Fruit fly (Drosophila melanogaster) whole organism, embryonic: ENCODE data around the gene mad2.

Source experiments
- Ada2b ChIP-seq: fragments of 200-800 bp; sonication (Bioruptor generic); IDR thresholded peaks from 2 replicates; pipeline ENCODE4 v1.3.6; 2022; ENCODE audit warnings: missing biosample characterization, missing genetic modification characterization
- BtbVII ChIP-seq: fragments of 200-800 bp; sonication (Bioruptor generic); optimal IDR thresholded peaks from 3 replicates; lab custom pipeline; 2017; ENCODE audit warnings: missing biosample characterization, mild to moderate bottlenecking, missing genetic modification characterization
- C15 ChIP-seq: fragments of 200-800 bp; sonication (Bioruptor generic); IDR thresholded peaks from 3 replicates; pipeline ENCODE4 v1.3.6; 2022; ENCODE audit warnings: missing biosample characterization, missing genetic modification characterization
- CG1024 ChIP-seq: fragments of 200-800 bp; sonication (Bioruptor generic); IDR thresholded peaks from 2 replicates; pipeline ENCODE4 v1.3.6; 2022; ENCODE audit warnings: missing biosample characterization, missing genetic modification characterization
- CG11247 ChIP-seq: fragments of 200-800 bp; sonication (Bioruptor generic); IDR thresholded peaks from 2 replicates; pipeline ENCODE4 v1.3.6; 2022; ENCODE audit warnings: missing biosample characterization, missing genetic modification characterization
- CG11723 ChIP-seq: fragments of 200-800 bp; sonication (Bioruptor generic); optimal IDR thresholded peaks from 2 replicates; lab custom pipeline; 2017; ENCODE audit warnings: missing biosample characterization, mild to moderate bottlenecking, missing genetic modification characterization
- CG1233 ChIP-seq: fragments of 200-800 bp; sonication (Bioruptor generic); optimal IDR thresholded peaks from 4 replicates; lab custom pipeline; 2018; ENCODE audit warnings: missing biosample characterization, mild to moderate bottlenecking, missing genetic modification characterization
- CG15479 ChIP-seq: fragments of 200-800 bp; sonication (Bioruptor generic); optimal IDR thresholded peaks from 3 replicates; lab custom pipeline; 2019; ENCODE audit warnings: missing biosample characterization, mild to moderate bottlenecking, missing genetic modification characterization, moderate library complexity
- CG1647 ChIP-seq: fragments of 200-800 bp; sonication (Bioruptor generic); optimal IDR thresholded peaks from 3 replicates; lab custom pipeline; 2016; ENCODE audit warnings: missing biosample characterization, missing genetic modification characterization
- CG16815 ChIP-seq: fragments of 200-800 bp; sonication (Bioruptor generic); optimal IDR thresholded peaks from 3 replicates; lab custom pipeline; 2017; ENCODE audit warnings: missing biosample characterization, mild to moderate bottlenecking, missing genetic modification characterization
- CG16863 ChIP-seq: fragments of 200-800 bp; sonication (Bioruptor generic); optimal IDR thresholded peaks from 3 replicates; lab custom pipeline; 2016; ENCODE audit warnings: missing biosample characterization, missing genetic modification characterization
- CG17328 ChIP-seq: fragments of 200-800 bp; sonication (Bioruptor generic); IDR thresholded peaks from 2 replicates; pipeline ENCODE4 v1.3.6; 2022; ENCODE audit warnings: missing biosample characterization, missing genetic modification characterization
- CG17359 ChIP-seq: fragments of 200-800 bp; sonication (Bioruptor generic); optimal IDR thresholded peaks from 3 replicates; lab custom pipeline; 2018; ENCODE audit warnings: missing biosample characterization, mild to moderate bottlenecking, missing genetic modification characterization, moderate library complexity
- CG17385 ChIP-seq: fragments of 200-800 bp; sonication (Bioruptor generic); optimal IDR thresholded peaks from 3 replicates; lab custom pipeline; 2018; ENCODE audit warnings: missing biosample characterization, mild to moderate bottlenecking, missing genetic modification characterization
- CG3065 ChIP-seq: fragments of 200-800 bp; sonication (Bioruptor generic); optimal IDR thresholded peaks from 2 replicates; lab custom pipeline; 2016; ENCODE audit warnings: missing biosample characterization, missing genetic modification characterization
- CG34422 ChIP-seq: fragments of 200-800 bp; sonication (Bioruptor generic); IDR thresholded peaks from 3 replicates; pipeline ENCODE4 v1.3.6; 2022; ENCODE audit warnings: missing biosample characterization, missing genetic modification characterization
- CG4854 ChIP-seq: fragments of 200-800 bp; sonication (Bioruptor generic); optimal IDR thresholded peaks from 2 replicates; lab custom pipeline; 2016; ENCODE audit warnings: missing biosample characterization, missing genetic modification characterization, inconsistent platforms
- CG6813 ChIP-seq: fragments of 200-800 bp; sonication (Bioruptor generic); optimal IDR thresholded peaks from 2 replicates; lab custom pipeline; 2017; ENCODE audit warnings: missing biosample characterization, missing genetic modification characterization, mild to moderate bottlenecking, moderate library complexity, missing genetic modification reagents
- CG9215 ChIP-seq: fragments of 200-800 bp; sonication (Bioruptor generic); IDR thresholded peaks from 2 replicates; pipeline ENCODE4 v1.3.6; 2022; ENCODE audit warnings: missing biosample characterization, missing genetic modification characterization
- D ChIP-seq, 2 experiments: fragments of 200-800 bp in 1 of 2; fragments of >200 bp in 1 of 2; sonication (Bioruptor generic) in 1 of 2; optimal IDR thresholded peaks; 2 replicates in 1 of 2; 3 replicates in 1 of 2; lab custom pipeline; 2017; ENCODE audit warnings: mild to moderate bottlenecking in 1 of 2, missing biosample characterization in 1 of 2, missing genetic modification characterization in 1 of 2, missing genetic modification reagents in 1 of 2
- Deaf1 ChIP-seq: fragments of 200-800 bp; optimal IDR thresholded peaks from 3 replicates; lab custom pipeline; 2019; ENCODE audit warnings: missing biosample characterization, mild to moderate bottlenecking, missing genetic modification characterization, moderate library complexity
- Dfd ChIP-seq, 2 experiments: fragments of >200 bp; optimal IDR thresholded peaks; 2 replicates each; lab custom pipeline; 2017; ENCODE audit warnings: missing biosample characterization in 2 of 2, missing genetic modification characterization in 2 of 2
- E2f2 ChIP-seq: fragments of 200-800 bp; sonication (Bioruptor generic); IDR thresholded peaks from 2 replicates; pipeline ENCODE4 v1.3.6; 2022; ENCODE audit warnings: missing biosample characterization, missing genetic modification characterization
- Elba2 ChIP-seq: fragments of 200-800 bp; sonication (Bioruptor generic); optimal IDR thresholded peaks from 3 replicates; lab custom pipeline; 2016; ENCODE audit warnings: missing biosample characterization, missing genetic modification characterization
- Ets97D ChIP-seq: fragments of 200-800 bp; sonication (Bioruptor generic); optimal IDR thresholded peaks from 3 replicates; lab custom pipeline; 2016; ENCODE audit warnings: missing biosample characterization, missing genetic modification characterization
- HLH3B ChIP-seq: fragments of 200-800 bp; sonication (Bioruptor generic); IDR thresholded peaks from 2 replicates; pipeline ENCODE4 v1.3.6; 2022; ENCODE audit warnings: missing biosample characterization, missing genetic modification characterization
- HmgD ChIP-seq: fragments of 200-800 bp; sonication (Bioruptor generic); optimal IDR thresholded peaks from 3 replicates; lab custom pipeline; 2016; ENCODE audit warnings: missing biosample characterization, missing genetic modification characterization
- Lhr ChIP-seq: fragments of 200-800 bp; sonication (Bioruptor generic); optimal IDR thresholded peaks from 3 replicates; lab custom pipeline; 2017; ENCODE audit warnings: mild to moderate bottlenecking, missing biosample characterization, missing genetic modification reagents, missing genetic modification characterization
- Mrtf ChIP-seq: fragments of 200-800 bp; sonication (Bioruptor generic); IDR thresholded peaks from 3 replicates; pipeline ENCODE4 v1.3.6; 2022; ENCODE audit warnings: missing biosample characterization, missing genetic modification characterization
- Nf-YB ChIP-seq: fragments of 200-800 bp; sonication (Bioruptor generic); optimal IDR thresholded peaks from 3 replicates; lab custom pipeline; 2019; ENCODE audit warnings: missing biosample characterization, mild to moderate bottlenecking, missing genetic modification characterization, moderate library complexity
- Sin3A ChIP-seq: fragments of >200 bp; optimal IDR thresholded peaks from 2 replicates; lab custom pipeline; 2018
- TFAM ChIP-seq: fragments of 200-800 bp; sonication (Bioruptor generic); optimal IDR thresholded peaks from 2 replicates; lab custom pipeline; 2017; ENCODE audit warnings: missing biosample characterization, missing genetic modification characterization, inconsistent platforms
- Xrp1 ChIP-seq: fragments of 200-800 bp; sonication (Bioruptor generic); IDR thresholded peaks from 2 replicates; pipeline ENCODE4 v1.3.6; 2022; ENCODE audit warnings: missing biosample characterization, missing genetic modification characterization
- az2 ChIP-seq: fragments of 200-800 bp; sonication (Bioruptor generic); optimal IDR thresholded peaks from 3 replicates; lab custom pipeline; 2016; ENCODE audit warnings: missing biosample characterization, missing genetic modification characterization
- cwo ChIP-seq: fragments of 200-800 bp; sonication (Bioruptor generic); optimal IDR thresholded peaks from 3 replicates; lab custom pipeline; 2017; ENCODE audit warnings: missing biosample characterization, missing genetic modification characterization, mild to moderate bottlenecking, moderate library complexity, missing genetic modification reagents
- dati ChIP-seq: fragments of 200-800 bp; sonication (Bioruptor generic); IDR thresholded peaks from 2 replicates; pipeline ENCODE4 v1.3.6; 2022; ENCODE audit warnings: missing biosample characterization, missing genetic modification characterization
- dmrt99B ChIP-seq: fragments of 200-800 bp; sonication (Bioruptor generic); optimal IDR thresholded peaks from 2 replicates; lab custom pipeline; 2018; ENCODE audit warnings: missing biosample characterization, mild to moderate bottlenecking, missing genetic modification characterization, moderate library complexity
- fd102C ChIP-seq: fragments of 200-800 bp; sonication (Bioruptor generic); optimal IDR thresholded peaks from 2 replicates; lab custom pipeline; 2018; ENCODE audit warnings: missing biosample characterization, mild to moderate bottlenecking, missing genetic modification characterization, moderate library complexity
- gfzf ChIP-seq: fragments of 200-800 bp; sonication (Bioruptor generic); optimal IDR thresholded peaks from 2 replicates; lab custom pipeline; 2016; ENCODE audit warnings: missing biosample characterization, mild to moderate bottlenecking, missing genetic modification characterization, moderate library complexity
- grau ChIP-seq: fragments of 200-800 bp; optimal IDR thresholded peaks from 3 replicates; lab custom pipeline; 2019; ENCODE audit warnings: missing biosample characterization, mild to moderate bottlenecking, missing genetic modification characterization, moderate library complexity
- ind ChIP-seq: fragments of 200-800 bp; sonication (Bioruptor generic); optimal IDR thresholded peaks from 3 replicates; lab custom pipeline; 2016; ENCODE audit warnings: missing biosample characterization, missing genetic modification characterization
- jumu ChIP-seq: fragments of 200-800 bp; sonication (Bioruptor generic); optimal IDR thresholded peaks from 3 replicates; lab custom pipeline; 2016; ENCODE audit warnings: missing biosample characterization, missing genetic modification characterization
- lab ChIP-seq: fragments of 200-800 bp; sonication (Bioruptor generic); optimal IDR thresholded peaks from 3 replicates; lab custom pipeline; 2017; ENCODE audit warnings: missing biosample characterization, missing genetic modification characterization, mild to moderate bottlenecking, moderate library complexity, missing genetic modification reagents
- luna ChIP-seq: fragments of 200-800 bp; sonication (Bioruptor generic); optimal IDR thresholded peaks from 2 replicates; lab custom pipeline; 2016; ENCODE audit warnings: missing biosample characterization, missing genetic modification characterization
- mld ChIP-seq: fragments of 200-800 bp; sonication (Bioruptor generic); IDR thresholded peaks from 3 replicates; pipeline ENCODE4 v1.3.6; 2022; ENCODE audit warnings: missing biosample characterization, missing genetic modification characterization; ENCODE audit not compliant: partially characterized antibody
- nmo ChIP-seq: fragments of 200-800 bp; sonication (Bioruptor generic); optimal IDR thresholded peaks from 2 replicates; lab custom pipeline; 2018; ENCODE audit warnings: missing biosample characterization, mild to moderate bottlenecking, missing genetic modification characterization, moderate library complexity
- psq ChIP-seq: fragments of 200-800 bp; sonication (Bioruptor generic); optimal IDR thresholded peaks from 2 replicates; lab custom pipeline; 2017; ENCODE audit warnings: missing biosample characterization, missing genetic modification characterization
- row ChIP-seq: fragments of 200-800 bp; sonication (Bioruptor generic); IDR thresholded peaks from 3 replicates; pipeline ENCODE4 v1.3.6; 2022; ENCODE audit warnings: missing biosample characterization, missing genetic modification characterization
- salm ChIP-seq: fragments of 200-800 bp; sonication (Bioruptor generic); optimal IDR thresholded peaks from 2 replicates; lab custom pipeline; 2018; ENCODE audit warnings: missing biosample characterization, mild to moderate bottlenecking, missing genetic modification characterization
- vnd ChIP-seq: fragments of 200-800 bp; sonication (Bioruptor generic); IDR thresholded peaks from 3 replicates; pipeline ENCODE4 v1.3.6; 2022; ENCODE audit warnings: missing biosample characterization, missing genetic modification characterization; ENCODE audit not compliant: partially characterized antibody
- wdn ChIP-seq: fragments of 200-800 bp; sonication (Bioruptor generic); IDR thresholded peaks from 2 replicates; pipeline ENCODE4 v1.3.6; 2022; ENCODE audit warnings: missing biosample characterization, missing genetic modification characterization
- zfh1 ChIP-seq: fragments of 200-800 bp; sonication (Bioruptor generic); IDR thresholded peaks from 3 replicates; pipeline ENCODE4 v1.3.6; 2022; ENCODE audit warnings: missing biosample characterization, missing genetic modification characterization

The mad2 gene

DNA sequence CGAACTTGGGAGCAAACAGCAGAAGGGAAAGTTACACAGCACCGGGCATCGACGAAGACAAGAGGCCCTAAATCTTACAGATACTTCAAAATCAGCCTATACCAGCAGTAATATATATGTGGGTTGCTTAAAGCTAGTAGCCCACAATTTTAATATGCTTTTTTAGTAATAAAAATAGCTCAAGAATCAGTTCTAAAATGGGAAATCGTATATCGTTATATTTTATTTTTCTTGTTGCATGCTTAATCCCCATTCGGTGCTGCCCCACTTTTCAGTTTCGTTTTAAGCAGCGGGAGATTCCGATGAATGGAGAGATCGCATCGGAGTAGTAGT lies 4.8 kb downstream of the mad2 start (continued):
- no peak for TF ChIP-seq D (optimal IDR thresholded peaks at IDR 0.05; lab: Kevin White, UChicago)
- TF ChIP-seq D (GFP tag; optimal IDR thresholded peaks at IDR 0.05; lab: Kevin White, UChicago), result no peak
- no peak for TF ChIP-seq TFAM
- 0 out of 2 replicates have a peak, but pooled peaks have one; percentile 16 for TF ChIP-seq HLH3B
- peak; percentile 22 for TF ChIP-seq ind (GFP tag; lab: Kevin White, UChicago)
- 0 out of 2 replicates have a peak, but pooled peaks have one; percentile 30 for TF ChIP-seq CG11247 (GFP tag; lab: Robert Waterston, UW)
- no peak for TF ChIP-seq CG16815 (GFP tag; lab: Kevin White, UChicago)
- TF ChIP-seq zfh1 (GFP tag; lab: Robert Waterston, UW), result 0 out of 3 replicates have a peak, but pooled peaks have one; percentile 29
- peak; percentile 41 for TF ChIP-seq CG17359
- no peak for TF ChIP-seq E2f2
- peak; percentile 15 for TF ChIP-seq lab (GFP tag; lab: Kevin White, UChicago)
- TF ChIP-seq CG11723 (GFP tag; lab: Kevin White, UChicago), result no peak
- TF ChIP-seq CG1024 (GFP tag; lab: Robert Waterston, UW), result no peak
- TF ChIP-seq nmo (GFP tag; lab: Kevin White, UChicago), result peak; percentile 40
- no peak for TF ChIP-seq az2
- TF ChIP-seq CG17385, result peak; percentile 26
- TF ChIP-seq Lhr (GFP tag; lab: Kevin White, UChicago), result no peak
- TF ChIP-seq CG16863 (GFP tag; lab: Kevin White, UChicago), result no peak
- TF ChIP-seq cwo (GFP tag; lab: Kevin White, UChicago), result no peak
- peak; percentile 36; the same call in 1 of the 2 replicates for TF ChIP-seq Ada2b
- 0 out of 2 replicates have a peak, but pooled peaks have one; percentile 9 for TF ChIP-seq Xrp1 (GFP tag; lab: Robert Waterston, UW)
- no peak for TF ChIP-seq Deaf1 (tag; lab: Kevin White, UChicago)
- no peak for TF ChIP-seq mld
- TF ChIP-seq Dfd (GFP tag; optimal IDR thresholded peaks at IDR 0.05; lab: Kevin White, UChicago), result no peak
- TF ChIP-seq jumu (GFP tag; lab: Kevin White, UChicago), result no peak
- TF ChIP-seq HmgD (GFP tag; lab: Kevin White, UChicago), result no peak
- TF ChIP-seq fd102C (GFP tag; lab: Kevin White, UChicago), result no peak
- TF ChIP-seq Ets97D (GFP tag; lab: Kevin White, UChicago), result no peak
- TF ChIP-seq CG34422 (GFP tag; lab: Robert Waterston, UW), result no peak
- TF ChIP-seq Mrtf (GFP tag; lab: Robert Waterston, UW), result no peak
- TF ChIP-seq CG4854, result no peak
- TF ChIP-seq CG1233, result no peak
- no peak for TF ChIP-seq Sin3A (lab: Kevin White, UChicago)
- TF ChIP-seq Elba2 (GFP tag; lab: Kevin White, UChicago), result no peak
- peak; percentile 61 for TF ChIP-seq row
- TF ChIP-seq CG17328, result no peak
- peak; percentile 39 for TF ChIP-seq grau (tag; lab: Kevin White, UChicago)
- TF ChIP-seq dati (GFP tag; lab: Robert Waterston, UW), result no peak
- TF ChIP-seq salm (tag; lab: Kevin White, UChicago), result no peak
- no peak for TF ChIP-seq CG1647 (GFP tag; lab: Kevin White, UChicago)
- TF ChIP-seq CG9215 (GFP tag; lab: Robert Waterston, UW), result peak; percentile 23; the same call in 1 of the 2 replicates
- no peak for TF ChIP-seq luna (GFP tag; lab: Kevin White, UChicago)
- TF ChIP-seq dmrt99B, result peak; percentile 53
- no peak for TF ChIP-seq Nf-YB
- TF ChIP-seq CG15479 (GFP tag; lab: Kevin White, UChicago), result no peak
- TF ChIP-seq psq (GFP tag; lab: Kevin White, UChicago), result no peak
- no peak for TF ChIP-seq gfzf (GFP tag; lab: Kevin White, UChicago)
- peak; percentile 40 for TF ChIP-seq BtbVII (GFP tag; lab: Kevin White, UChicago)
- TF ChIP-seq C15 (GFP tag; lab: Robert Waterston, UW), result no peak
- peak; percentile 10 for TF ChIP-seq CG6813 (GFP tag; lab: Kevin White, UChicago)
- no peak for TF ChIP-seq wdn (GFP tag; lab: Robert Waterston, UW)
- no peak for TF ChIP-seq vnd (GFP tag; lab: Robert Waterston, UW)
- no peak for TF ChIP-seq CG3065 (GFP tag; lab: Kevin White, UChicago)
